Fruit fly (Drosophila melanogaster): ENCODE results near the gene Chsy.
A peak's percentile ranks its signal among the peaks of the same experiment; 100 is the strongest.

The Chsy gene

dm6 chrX:15622970-15623402 is 29.7 kb upstream of the Chsy start (continued):
- TF ChIP-seq pdm3 (GFP tag; optimal IDR thresholded peaks at IDR 0.05): peak; percentile 82
- peak; percentile 75 for TF ChIP-seq CG11294 (GFP tag; IDR thresholded peaks at IDR 0.05)
- TF ChIP-seq CG8319 (GFP tag; optimal IDR thresholded peaks at IDR 0.05): peak; percentile 62
- TF ChIP-seq lz (GFP tag; optimal IDR thresholded peaks at IDR 0.05): peak; percentile 84
- peak; percentile 87 to 91 for TF ChIP-seq ss (GFP tag; optimal IDR thresholded peaks at IDR 0.05)
- peak; percentile 85 for TF ChIP-seq OdsH (GFP tag; optimal IDR thresholded peaks at IDR 0.05)
- peak; percentile 76 for TF ChIP-seq CG8632 (GFP tag; optimal IDR thresholded peaks at IDR 0.05)
- TF ChIP-seq CG31627 (GFP tag; optimal IDR thresholded peaks at IDR 0.05): peak; percentile 84
- TF ChIP-seq dsx (GFP tag; optimal IDR thresholded peaks at IDR 0.05; ENCODE audit: poor library complexity, severe bottlenecking): peak; percentile 76
- TF ChIP-seq Ets96B (tag; optimal IDR thresholded peaks at IDR 0.05): peak; percentile 69
- TF ChIP-seq CG11762 (GFP tag; optimal IDR thresholded peaks at IDR 0.05; ENCODE audit: insufficient read depth): peak; percentile 46
- TF ChIP-seq Blimp-1 (GFP tag; optimal IDR thresholded peaks at IDR 0.05): peak; percentile 61
- TF ChIP-seq CG10669 (GFP tag; optimal IDR thresholded peaks at IDR 0.05): peak; percentile 63
- peak; percentile 81 for TF ChIP-seq Smox (GFP tag; optimal IDR thresholded peaks at IDR 0.05)
- peak; percentile 74 for TF ChIP-seq dac (GFP tag; optimal IDR thresholded peaks at IDR 0.05)

- TF ChIP-seq cyc (GFP tag; optimal IDR thresholded peaks at IDR 0.05): no peak
- no peak for TF ChIP-seq svp (GFP tag)
- no peak for TF ChIP-seq Gug (GFP tag; IDR thresholded peaks at IDR 0.05)
- TF ChIP-seq fkh (GFP tag; optimal IDR thresholded peaks at IDR 0.05): no peak
- TF ChIP-seq CG7368 (GFP tag; optimal IDR thresholded peaks at IDR 0.05): no peak
- no peak for TF ChIP-seq Sox14 (GFP tag; optimal IDR thresholded peaks at IDR 0.05)
- TF ChIP-seq Lpt (GFP tag; optimal IDR thresholded peaks at IDR 0.05): peak; percentile 25
- no peak for TF ChIP-seq net (GFP tag; optimal IDR thresholded peaks at IDR 0.05)
- TF ChIP-seq Met (GFP tag; optimal IDR thresholded peaks at IDR 0.05): no peak
- TF ChIP-seq dsx (GFP tag; optimal IDR thresholded peaks at IDR 0.05; ENCODE audit: poor library complexity, severe bottlenecking): peak; percentile 26
- TF ChIP-seq CG6808 (GFP tag; optimal IDR thresholded peaks at IDR 0.05): peak; percentile 59
- TF ChIP-seq CG34406 (GFP tag; optimal IDR thresholded peaks at IDR 0.05): no peak
- no peak for TF ChIP-seq OdsH (GFP tag; optimal IDR thresholded peaks at IDR 0.05)
- no peak for TF ChIP-seq Eip93F (GFP tag; optimal IDR thresholded peaks at IDR 0.05)
- TF ChIP-seq Eip78C (GFP tag): peak; percentile 9
- TF ChIP-seq CG31627 (GFP tag; optimal IDR thresholded peaks at IDR 0.05): no peak
- TF ChIP-seq pdm3 (GFP tag; optimal IDR thresholded peaks at IDR 0.05): no peak
- peak; percentile 24 for TF ChIP-seq Ets96B (tag; optimal IDR thresholded peaks at IDR 0.05)
- TF ChIP-seq CG8119 (GFP tag; IDR thresholded peaks at IDR 0.05): peak; percentile 55; the same call in 2 of the 3 replicates
- TF ChIP-seq CG6854 (GFP tag; optimal IDR thresholded peaks at IDR 0.05): no peak
- TF ChIP-seq CG11762 (GFP tag; optimal IDR thresholded peaks at IDR 0.05; ENCODE audit: insufficient read depth): no peak
- TF ChIP-seq Blimp-1 (GFP tag; optimal IDR thresholded peaks at IDR 0.05): no peak
- TF ChIP-seq CG11902 (GFP tag; optimal IDR thresholded peaks at IDR 0.05): no peak
- no peak for TF ChIP-seq CG8319 (GFP tag; optimal IDR thresholded peaks at IDR 0.05)
- TF ChIP-seq CG4318 (GFP tag; optimal IDR thresholded peaks at IDR 0.05): no peak
- peak; percentile 13 for TF ChIP-seq CG16779 (tag; optimal IDR thresholded peaks at IDR 0.05)
- peak; percentile 59; the same call in 2 of the 3 replicates for TF ChIP-seq CG6163 (GFP tag; IDR thresholded peaks at IDR 0.05)
- TF ChIP-seq topi (GFP tag; optimal IDR thresholded peaks at IDR 0.05): no peak
- TF ChIP-seq CG10669 (GFP tag; optimal IDR thresholded peaks at IDR 0.05): no peak
- no peak for TF ChIP-seq Sox15 (GFP tag; optimal IDR thresholded peaks at IDR 0.05)
- TF ChIP-seq fd85E (GFP tag; optimal IDR thresholded peaks at IDR 0.05): no peak
- TF ChIP-seq esn (GFP tag; optimal IDR thresholded peaks at IDR 0.05): no peak
- no peak for TF ChIP-seq CG11294 (GFP tag; IDR thresholded peaks at IDR 0.05)
- no peak for TF ChIP-seq vri (GFP tag; optimal IDR thresholded peaks at IDR 0.05)
- peak; percentile 75 to 92 for TF ChIP-seq ss (GFP tag; optimal IDR thresholded peaks at IDR 0.05)
- TF ChIP-seq achi (GFP tag; optimal IDR thresholded peaks at IDR 0.05): no peak
- no peak for TF ChIP-seq acj6 (GFP tag; optimal IDR thresholded peaks at IDR 0.05)
- TF ChIP-seq lz (GFP tag; optimal IDR thresholded peaks at IDR 0.05): no peak
- TF ChIP-seq Hr39 (GFP tag; optimal IDR thresholded peaks at IDR 0.05): no peak
- TF ChIP-seq CG10631 (GFP tag; optimal IDR thresholded peaks at IDR 0.05): no peak
- TF ChIP-seq CG8632 (GFP tag; optimal IDR thresholded peaks at IDR 0.05): no peak
- no peak for TF ChIP-seq CG3919 (GFP tag; optimal IDR thresholded peaks at IDR 0.05)
- no peak for TF ChIP-seq Eip75B (GFP tag; optimal IDR thresholded peaks at IDR 0.05)
- TF ChIP-seq dac (GFP tag; optimal IDR thresholded peaks at IDR 0.05): no peak
- TF ChIP-seq salr (GFP tag; optimal IDR thresholded peaks at IDR 0.05): peak in 1 of 2 experiments; percentile 12
Measured at dm6 chrX:15620439-15621227, 27.3 kb upstream of the Chsy start.

Measured in whole organism, prepupa.